Worm (Caenorhabditis elegans) whole organism, mixed stage, embryonic: Measurements from ENCODE around the gene srsx-25.

Experiments
- M03D4.4 ChIP-seq: sonication (generic microtip); optimal IDR thresholded peaks from 2 replicates; lab custom pipeline; 2017; ENCODE audit warnings: mild to moderate bottlenecking, missing genetic modification characterization, missing compliant biosample characterization
- bed-3 ChIP-seq: fragments of 200-800 bp; sonication (Bioruptor generic); optimal IDR thresholded peaks from 3 replicates; lab custom pipeline; 2018; ENCODE audit warnings: mild to moderate bottlenecking, missing genetic modification characterization, moderate library complexity, missing compliant biosample characterization
- blmp-1 ChIP-seq: fragments of 150-350 bp; optimal IDR thresholded peaks from 2 replicates; lab custom pipeline; 2014; ENCODE audit warnings: missing biosample characterization, missing genetic modification characterization
- ceh-39 ChIP-seq: fragments of 150-350 bp; optimal IDR thresholded peaks from 2 replicates; lab custom pipeline; 2014; ENCODE audit warnings: missing biosample characterization, missing genetic modification characterization
- ceh-83 ChIP-seq: fragments of 200-800 bp; sonication (Bioruptor generic); optimal IDR thresholded peaks from 2 replicates; lab custom pipeline; 2018; ENCODE audit warnings: mild to moderate bottlenecking, missing genetic modification characterization, missing compliant biosample characterization
- ces-1 ChIP-seq: fragments of 150-350 bp; optimal IDR thresholded peaks from 2 replicates; lab custom pipeline; 2014; ENCODE audit warnings: missing biosample characterization, missing genetic modification reagents, missing genetic modification characterization
- drap-1 ChIP-seq: fragments of 200-800 bp; sonication (Bioruptor generic); optimal IDR thresholded peaks from 3 replicates; lab custom pipeline; 2018; ENCODE audit warnings: mild to moderate bottlenecking, missing genetic modification characterization, missing compliant biosample characterization
- elt-1 ChIP-seq: sonication (generic microtip); optimal IDR thresholded peaks from 2 replicates; lab custom pipeline; 2017; ENCODE audit warnings: missing genetic modification characterization, mild to moderate bottlenecking, missing compliant biosample characterization, antibody characterized with exemption, moderate library complexity, borderline replicate concordance; ENCODE audit not compliant: insufficient read depth
- flh-1 ChIP-seq: fragments of 200-800 bp; sonication (Bioruptor generic); optimal IDR thresholded peaks from 2 replicates; lab custom pipeline; 2018; ENCODE audit warnings: mild to moderate bottlenecking, missing genetic modification characterization, moderate library complexity, missing compliant biosample characterization
- ham-2 ChIP-seq: fragments of 200-800 bp; sonication (Bioruptor generic); optimal IDR thresholded peaks from 2 replicates; lab custom pipeline; 2018; ENCODE audit warnings: mild to moderate bottlenecking, missing genetic modification characterization, missing compliant biosample characterization
- hlh-1 ChIP-seq: fragments of 150-350 bp; optimal IDR thresholded peaks from 2 replicates; lab custom pipeline; 2014; ENCODE audit warnings: missing biosample characterization, missing genetic modification reagents, missing genetic modification characterization
- lin-13 ChIP-seq: fragments of 150-350 bp; optimal IDR thresholded peaks from 2 replicates; lab custom pipeline; 2014; ENCODE audit warnings: missing biosample characterization, missing genetic modification characterization
- lsy-2 ChIP-seq: fragments of 150-350 bp; optimal IDR thresholded peaks from 2 replicates; lab custom pipeline; 2014; ENCODE audit warnings: missing biosample characterization, missing genetic modification characterization
- mab-5 ChIP-seq: fragments of 150-350 bp; optimal IDR thresholded peaks from 2 replicates; lab custom pipeline; 2014; ENCODE audit warnings: missing biosample characterization, missing genetic modification characterization
- mep-1 ChIP-seq: fragments of 150-350 bp; optimal IDR thresholded peaks from 2 replicates; lab custom pipeline; 2017; ENCODE audit warnings: missing biosample characterization, missing genetic modification reagents, missing genetic modification characterization, inconsistent platforms
- mls-2 ChIP-seq: sonication (generic microtip); optimal IDR thresholded peaks from 2 replicates; lab custom pipeline; 2016; ENCODE audit warnings: mild to moderate bottlenecking, missing genetic modification characterization, moderate library complexity, missing compliant biosample characterization
- nhr-12 ChIP-seq: fragments of 150-350 bp; optimal IDR thresholded peaks from 2 replicates; lab custom pipeline; 2014; ENCODE audit warnings: missing biosample characterization, missing genetic modification characterization
- nhr-2 ChIP-seq: fragments of 150-350 bp; optimal IDR thresholded peaks from 2 replicates; lab custom pipeline; 2014; ENCODE audit warnings: missing biosample characterization, missing genetic modification characterization
- nhr-237 ChIP-seq: fragments of 150-350 bp; optimal IDR thresholded peaks from 2 replicates; lab custom pipeline; 2014; ENCODE audit warnings: missing biosample characterization, missing genetic modification characterization
- nhr-28 ChIP-seq: fragments of 150-350 bp; optimal IDR thresholded peaks from 2 replicates; lab custom pipeline; 2014; ENCODE audit warnings: missing biosample characterization, missing genetic modification characterization
- nhr-76 ChIP-seq: sonication (generic microtip); optimal IDR thresholded peaks from 2 replicates; lab custom pipeline; 2017; ENCODE audit warnings: missing biosample characterization, missing genetic modification characterization
- pha-4 ChIP-seq: fragments of 150-350 bp; optimal IDR thresholded peaks from 2 replicates; lab custom pipeline; 2018; ENCODE audit warnings: missing biosample characterization, missing genetic modification reagents, missing genetic modification characterization
- sem-2 ChIP-seq: fragments of 200-800 bp; sonication (Bioruptor generic); optimal IDR thresholded peaks from 2 replicates; lab custom pipeline; 2018; ENCODE audit warnings: mild to moderate bottlenecking, missing genetic modification characterization, missing compliant biosample characterization
- snpc-4 ChIP-seq: fragments of 150-350 bp; optimal IDR thresholded peaks from 2 replicates; lab custom pipeline; 2014; ENCODE audit warnings: missing biosample characterization, missing genetic modification characterization
- sptf-1 ChIP-seq: sonication (generic microtip); optimal IDR thresholded peaks from 2 replicates; lab custom pipeline; 2017; ENCODE audit warnings: mild to moderate bottlenecking, missing genetic modification characterization, moderate library complexity, missing compliant biosample characterization
- tbx-8 ChIP-seq: fragments of 200-800 bp; sonication (Bioruptor generic); optimal IDR thresholded peaks from 2 replicates; lab custom pipeline; 2018; ENCODE audit warnings: mild to moderate bottlenecking, missing genetic modification characterization, moderate library complexity, missing compliant biosample characterization
- unc-120 ChIP-seq: sonication (generic microtip); optimal IDR thresholded peaks from 2 replicates; lab custom pipeline; 2017; ENCODE audit warnings: missing genetic modification characterization, missing compliant biosample characterization; ENCODE audit not compliant: poor library complexity, severe bottlenecking
- unc-39 ChIP-seq: fragments of 150-350 bp; optimal IDR thresholded peaks from 2 replicates; lab custom pipeline; 2014; ENCODE audit warnings: missing biosample characterization, missing genetic modification characterization
- unc-62 ChIP-seq: fragments of 150-350 bp; optimal IDR thresholded peaks from 2 replicates; lab custom pipeline; 2014; ENCODE audit warnings: missing biosample characterization, missing genetic modification reagents, missing genetic modification characterization
- ztf-11 ChIP-seq: fragments of 150-350 bp; optimal IDR thresholded peaks from 2 replicates; lab custom pipeline; 2014; ENCODE audit warnings: missing biosample characterization, missing genetic modification characterization

srsx-25 gene

DNA sequence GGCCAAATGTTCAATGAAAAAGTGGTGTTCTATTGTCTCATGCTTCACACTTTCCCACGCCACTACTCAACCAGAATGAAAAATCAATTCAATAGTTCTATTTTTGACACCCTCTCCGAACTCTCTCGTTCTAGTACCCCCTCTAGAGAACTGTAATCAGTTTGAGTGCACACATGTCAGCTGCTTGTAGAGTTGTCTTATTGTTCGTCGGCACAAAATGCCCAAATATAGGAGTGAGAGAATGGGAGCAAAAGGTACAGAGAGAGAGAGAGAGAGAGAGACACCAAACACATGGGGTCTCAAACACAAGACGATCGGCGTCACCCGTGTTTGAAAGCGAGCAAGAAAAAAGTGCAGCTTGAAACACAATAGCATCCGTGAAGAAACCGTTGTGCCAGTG, 30.7 kb upstream of the srsx-25 start:
- TF ChIP-seq M03D4.4 (tag; lab: Kevin White, UChicago) (no peak), pha-4 (tag; lab: Kevin White, UChicago) (no peak), elt-1 (tag; lab: Kevin White, UChicago) (no peak), ceh-39 (tag; lab: Kevin White, UChicago) (no peak), nhr-28 (tag; lab: Kevin White, UChicago) (no peak)

DNA sequence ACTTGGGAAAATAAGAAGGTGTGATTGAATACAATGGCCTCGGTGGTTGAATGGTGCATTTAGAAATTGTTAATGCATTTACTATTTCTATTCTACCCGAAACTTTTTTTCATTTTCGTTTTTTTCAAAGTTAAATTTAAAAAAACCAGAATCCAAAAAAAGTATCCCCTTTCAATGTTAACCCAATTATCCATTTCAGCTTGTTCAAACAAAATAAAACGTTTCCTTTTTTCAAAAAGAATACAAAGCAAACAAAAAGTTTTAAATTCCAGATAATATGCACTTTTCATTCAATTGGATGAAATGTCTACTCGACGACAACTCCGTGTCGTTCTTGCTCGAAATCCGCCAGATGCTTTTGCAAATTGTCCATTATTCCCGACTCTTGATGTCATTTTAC, 22.4 kb upstream of the srsx-25 start, which contains the start of gene W02A2.5:
W02A2.5 (plus strand) TSS at position 301 of the 400 bp plus-strand sequence.
- TF ChIP-seq blmp-1 (tag; lab: Kevin White, UChicago), result no peak
- TF ChIP-seq elt-1 (tag; lab: Kevin White, UChicago), result no peak
- TF ChIP-seq nhr-2 (tag; lab: Kevin White, UChicago), result no peak
- no peak for TF ChIP-seq mls-2
- TF ChIP-seq ceh-39 (tag; lab: Kevin White, UChicago), result no peak
- no peak for TF ChIP-seq ham-2

DNA sequence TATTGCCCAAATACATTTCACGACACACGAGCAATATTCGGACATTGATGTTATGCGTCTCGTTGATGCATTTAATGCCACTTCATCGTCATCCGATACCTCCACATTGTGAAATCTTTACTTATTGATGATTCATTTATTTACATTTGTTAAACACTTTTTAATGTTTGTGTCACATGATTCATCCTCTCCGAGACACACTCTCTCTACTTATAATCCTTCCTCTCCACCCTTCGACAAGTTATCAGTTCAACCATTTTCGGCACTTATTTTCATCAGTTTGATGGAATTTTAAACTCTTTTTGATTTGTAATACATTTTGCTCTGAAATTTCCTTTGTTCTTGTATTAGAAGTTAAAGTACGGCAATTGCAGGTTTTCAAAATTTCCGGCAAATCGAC, 18.9 kb upstream of the srsx-25 start:
- TF ChIP-seq mep-1 (tag; lab: Kevin White, UChicago) (no peak), ztf-11 (no peak)

DNA sequence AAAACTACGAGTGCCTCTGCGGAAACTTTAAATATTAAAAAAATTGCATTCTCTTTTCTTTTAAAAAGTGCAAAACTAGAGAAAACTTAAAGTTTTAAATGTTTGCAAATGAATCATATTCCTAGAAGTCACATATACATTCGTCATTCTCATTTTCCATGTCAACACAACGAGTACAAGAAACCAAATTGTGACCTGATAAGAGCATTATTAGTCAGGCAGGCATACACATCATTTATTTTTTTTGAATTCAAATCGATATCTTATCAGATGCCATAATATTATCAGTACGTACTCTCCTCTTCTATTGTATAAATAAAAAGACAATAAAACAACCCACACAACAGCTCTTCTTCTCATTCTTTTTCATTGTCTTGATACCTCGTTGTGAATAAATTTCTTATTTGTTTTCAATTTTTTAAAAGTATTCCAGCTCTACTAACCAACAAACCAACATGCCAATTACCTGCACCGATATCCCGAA, 17.7 kb upstream of the srsx-25 start, which contains the start of gene W02A2.9:
W02A2.9 (plus strand) TSS at position 434 of the 484 bp plus-strand sequence.
- TF ChIP-seq lin-13 (tag; lab: Kevin White, UChicago), result no peak
- no peak for TF ChIP-seq elt-1 (tag; lab: Kevin White, UChicago)
- TF ChIP-seq hlh-1 (tag; lab: Kevin White, UChicago), result no peak
- no peak for TF ChIP-seq nhr-76 (tag; lab: Kevin White, UChicago)
- TF ChIP-seq flh-1 (GFP tag; lab: Kevin White, UChicago), result no peak
- no peak for TF ChIP-seq nhr-12 (tag; lab: Kevin White, UChicago)
- TF ChIP-seq nhr-28 (tag; lab: Kevin White, UChicago), result no peak

DNA sequence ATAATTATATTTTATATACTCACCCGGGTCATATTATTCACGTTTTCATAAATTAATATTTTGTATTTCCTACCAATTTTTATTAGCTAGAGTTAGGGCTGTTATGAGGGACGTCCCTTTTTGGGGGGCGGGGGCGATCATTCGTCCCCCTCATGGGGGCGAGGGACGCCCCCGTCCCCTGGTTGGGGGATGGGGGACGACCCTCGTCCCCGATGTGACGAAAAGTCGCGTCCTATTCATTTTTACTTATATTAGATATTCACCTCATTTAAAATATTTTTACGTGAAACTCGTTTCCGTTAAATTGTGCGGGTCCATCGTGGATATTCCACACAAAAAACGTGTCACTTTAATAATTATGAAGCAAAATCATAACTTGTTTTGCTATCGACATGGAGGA, 16.4 kb upstream of the srsx-25 start, which contains the start of gene W02A2.12:
W02A2.12 (minus strand) TSS at position 240 of the 400 bp plus-strand sequence.
- TF ChIP-seq lin-13 (tag; lab: Kevin White, UChicago), result no peak

DNA sequence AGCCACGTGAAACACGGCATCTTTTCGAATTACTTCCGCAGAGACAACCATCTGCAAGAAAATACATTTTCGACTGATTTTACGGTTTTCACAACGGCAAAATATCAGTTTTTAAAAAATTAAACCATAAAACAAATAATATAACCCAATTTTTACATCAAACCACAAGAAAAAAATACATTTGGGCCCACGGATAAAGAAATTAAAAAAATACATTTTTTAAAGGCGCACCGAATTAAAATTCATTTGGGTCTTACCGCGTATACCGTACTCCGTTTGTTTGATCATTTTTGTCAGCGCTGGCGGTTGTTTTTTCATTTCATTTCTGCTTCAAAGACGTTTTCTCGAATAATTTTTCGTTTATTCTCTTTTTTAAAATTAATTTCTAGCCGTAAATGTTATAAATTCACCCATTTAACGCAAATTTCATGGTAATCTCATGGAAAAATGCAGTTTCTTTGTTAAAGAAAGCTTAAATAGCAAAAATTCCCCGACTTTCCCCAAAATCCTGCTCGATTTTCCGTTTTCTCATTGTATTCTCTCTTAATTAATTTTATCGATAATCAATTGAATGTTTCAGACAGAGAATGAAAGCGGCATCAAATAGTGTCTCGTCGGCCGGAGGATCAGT, 11.7 kb upstream of the srsx-25 start, which contains the start of the genes rec-8 and mex-5:
rec-8 (minus strand) TSS at position 51 of the 631 bp plus-strand sequence.
mex-5 (plus strand) TSS at position 581 of the 631 bp plus-strand sequence.
- no peak for TF ChIP-seq sptf-1 (tag; lab: Kevin White, UChicago)
- TF ChIP-seq nhr-28 (tag; lab: Kevin White, UChicago), result no peak
- no peak for TF ChIP-seq mls-2
- peak; percentile 74 for TF ChIP-seq lsy-2 (tag; lab: Kevin White, UChicago)
- no peak for TF ChIP-seq unc-120 (tag; lab: Kevin White, UChicago)
- TF ChIP-seq drap-1, result no peak

DNA sequence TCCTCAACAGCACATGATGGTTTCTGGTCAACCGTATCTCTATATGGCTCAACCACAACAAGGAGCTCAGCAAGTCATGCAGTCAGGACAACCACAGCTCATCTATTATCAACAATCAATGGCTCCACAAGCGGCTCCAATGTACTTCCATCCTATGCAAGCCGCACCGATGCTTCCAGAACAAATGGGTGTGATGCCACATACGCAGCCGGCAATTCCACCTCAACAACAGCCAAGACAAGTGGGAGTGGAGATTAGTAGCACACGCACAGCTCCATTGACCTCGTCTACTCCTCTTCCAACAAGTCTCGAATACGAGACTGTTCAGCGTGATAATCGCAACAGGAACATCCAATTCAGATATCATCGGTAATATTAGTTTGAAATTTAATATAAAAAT, 10.9 kb upstream of the srsx-25 start:
- TF ChIP-seq lsy-2 (tag; lab: Kevin White, UChicago) (no peak), mab-5 (tag; lab: Kevin White, UChicago) (no peak), ztf-11 (no peak), snpc-4 (tag; lab: Kevin White, UChicago) (no peak), tbx-8 (no peak), unc-39 (no peak), elt-1 (tag; lab: Kevin White, UChicago) (no peak), nhr-28 (tag; lab: Kevin White, UChicago) (no peak), ces-1 (no peak), nhr-2 (tag; lab: Kevin White, UChicago) (no peak), sptf-1 (tag; lab: Kevin White, UChicago) (no peak), mep-1 (tag; lab: Kevin White, UChicago) (no peak), ceh-83 (no peak), M03D4.4 (tag; lab: Kevin White, UChicago) (no peak), unc-62 (GFP tag; lab: Kevin White, UChicago) (no peak), nhr-237 (tag; lab: Kevin White, UChicago) (no peak), bed-3 (GFP tag; lab: Kevin White, UChicago) (no peak), flh-1 (GFP tag; lab: Kevin White, UChicago) (no peak), blmp-1 (tag; lab: Kevin White, UChicago) (no peak), sem-2 (no peak)
